Fruit fly (Drosophila melanogaster): ENCODE measurements around the gene atms.

Gene atms

DNA sequence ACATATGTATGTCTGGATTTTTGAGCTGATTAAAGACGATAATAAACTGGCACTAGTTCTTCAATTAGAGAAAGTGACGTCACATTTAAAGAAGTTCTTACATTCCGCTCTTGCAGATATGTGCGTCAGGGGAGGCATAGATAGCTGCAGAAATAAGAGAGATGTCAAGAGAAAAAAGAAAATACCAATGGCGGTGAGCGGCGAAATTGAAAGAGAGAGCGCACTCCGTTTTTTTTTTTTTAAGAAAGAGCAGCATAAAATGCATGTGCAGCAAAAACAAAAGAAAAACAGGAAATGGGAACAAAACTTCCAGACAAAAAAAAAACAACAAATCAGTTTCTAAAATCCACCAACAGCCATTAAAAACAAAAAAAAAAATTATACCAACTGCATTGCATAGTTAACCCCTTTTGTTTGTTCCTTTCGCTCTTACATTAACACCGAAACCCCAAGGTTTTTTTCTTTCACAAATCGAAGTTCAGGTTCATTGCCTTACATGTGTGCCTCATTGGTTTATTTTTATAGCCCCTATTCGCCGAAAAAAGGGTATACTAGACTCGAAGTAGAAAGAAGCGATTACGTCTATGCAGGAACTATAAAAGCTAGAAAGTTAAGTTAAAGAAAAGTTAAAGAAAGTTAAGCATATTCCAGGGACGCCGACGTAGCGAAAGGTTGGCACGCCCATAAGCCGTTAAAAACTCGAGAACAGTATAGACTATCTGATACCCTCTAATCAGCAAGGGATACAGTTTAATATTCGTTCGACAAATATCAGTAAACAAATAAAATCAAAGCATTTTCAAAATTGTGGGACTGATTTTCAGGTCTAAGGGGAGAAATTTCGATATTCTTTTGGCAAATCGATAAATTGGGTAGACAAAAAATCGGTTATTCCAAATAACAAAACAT is 9.0 kb upstream of the atms start:
- peak in 1 of 2 experiments; percentile 93 for TF ChIP-seq bsh (GFP tag; optimal IDR thresholded peaks at IDR 0.05)
- TF ChIP-seq lmd (GFP tag; IDR thresholded peaks at IDR 0.05), result no peak
- TF ChIP-seq CG8765 (GFP tag; IDR thresholded peaks at IDR 0.05), result no peak
- TF ChIP-seq inv (GFP tag; IDR thresholded peaks at IDR 0.05; ENCODE audit: partially characterized antibody), result peak; percentile 16; the same call in 1 of the 2 replicates
- no peak for TF ChIP-seq CG30020 (tag; optimal IDR thresholded peaks at IDR 0.05)
- TF ChIP-seq Dip3 (GFP tag; optimal IDR thresholded peaks at IDR 0.05), result no peak
- peak; percentile 92 for TF ChIP-seq nom (GFP tag; optimal IDR thresholded peaks at IDR 0.05)
- no peak for TF ChIP-seq row (GFP tag; IDR thresholded peaks at IDR 0.05)
- no peak for TF ChIP-seq CG13424 (tag; optimal IDR thresholded peaks at IDR 0.05)
- TF ChIP-seq CG10431 (GFP tag; optimal IDR thresholded peaks at IDR 0.05), result no peak
- TF ChIP-seq bbx (GFP tag; IDR thresholded peaks at IDR 0.05; ENCODE audit: partially characterized antibody), result peak; percentile 69
- TF ChIP-seq CG1792 (GFP tag; optimal IDR thresholded peaks at IDR 0.05), result no peak
- no peak for TF ChIP-seq CG30403 (GFP tag; optimal IDR thresholded peaks at IDR 0.05)
- no peak for TF ChIP-seq Lhr (GFP tag; optimal IDR thresholded peaks at IDR 0.05)
- TF ChIP-seq CG13287 (GFP tag; IDR thresholded peaks at IDR 0.05; ENCODE audit: partially characterized antibody), result peak; percentile 15; the same call in 1 of the 2 replicates
- no peak for TF ChIP-seq CG17328 (GFP tag; IDR thresholded peaks at IDR 0.05)
- no peak for TF ChIP-seq zen (tag; optimal IDR thresholded peaks at IDR 0.05)
- TF ChIP-seq vnd (GFP tag; IDR thresholded peaks at IDR 0.05; ENCODE audit: partially characterized antibody), result peak; percentile 67; the same call in 2 of the 3 replicates
- no peak for TF ChIP-seq gro (GFP tag; optimal IDR thresholded peaks at IDR 0.05)
- TF ChIP-seq tio (GFP tag; optimal IDR thresholded peaks at IDR 0.05), result no peak
- TF ChIP-seq HHEX (GFP tag; optimal IDR thresholded peaks at IDR 0.05), result no peak
- TF ChIP-seq stwl (tag; optimal IDR thresholded peaks at IDR 0.05), result peak; percentile 26
- TF ChIP-seq D19A (tag; optimal IDR thresholded peaks at IDR 0.05), result peak; percentile 72
- peak; percentile 17; the same call in 1 of the 2 replicates for TF ChIP-seq CG32772 (GFP tag; IDR thresholded peaks at IDR 0.05)
- TF ChIP-seq CG2875 (GFP tag; optimal IDR thresholded peaks at IDR 0.05), result no peak
- no peak for TF ChIP-seq odd (GFP tag; optimal IDR thresholded peaks at IDR 0.05)
- TF ChIP-seq D19B (GFP tag; optimal IDR thresholded peaks at IDR 0.05), result peak; percentile 67
- TF ChIP-seq CG6791 (GFP tag; IDR thresholded peaks at IDR 0.05; ENCODE audit: partially characterized antibody), result peak; percentile 82
- peak; percentile 70 for TF ChIP-seq sd (tag; optimal IDR thresholded peaks at IDR 0.05)
- TF ChIP-seq Eip74EF (GFP tag; optimal IDR thresholded peaks at IDR 0.05), result no peak
- peak; percentile 77 to 83 for TF ChIP-seq Trl (optimal IDR thresholded peaks at IDR 0.05)
- TF ChIP-seq Trl (GFP tag; optimal IDR thresholded peaks at IDR 0.05), result no peak
- TF ChIP-seq CG13123 (GFP tag; optimal IDR thresholded peaks at IDR 0.05), result no peak
- no peak for TF ChIP-seq gfzf (GFP tag; optimal IDR thresholded peaks at IDR 0.05)
- peak; percentile 56 for TF ChIP-seq Scr (GFP tag; IDR thresholded peaks at IDR 0.05; ENCODE audit: partially characterized antibody)
- no peak for TF ChIP-seq CG9609 (GFP tag; optimal IDR thresholded peaks at IDR 0.05)
- TF ChIP-seq repo (GFP tag; optimal IDR thresholded peaks at IDR 0.05), result no peak
- TF ChIP-seq NC2α (GFP tag; optimal IDR thresholded peaks at IDR 0.05), result no peak
- peak; percentile 94 for TF ChIP-seq sqz (GFP tag; optimal IDR thresholded peaks at IDR 0.05)
- TF ChIP-seq CG10274 (GFP tag; optimal IDR thresholded peaks at IDR 0.05), result no peak
- TF ChIP-seq salm (tag; optimal IDR thresholded peaks at IDR 0.05), result no peak
- TF ChIP-seq az2 (GFP tag; optimal IDR thresholded peaks at IDR 0.05), result no peak
- TF ChIP-seq eve (GFP tag; optimal IDR thresholded peaks at IDR 0.05), result peak in 1 of 2 experiments; percentile 5
- TF ChIP-seq CG2712 (tag; optimal IDR thresholded peaks at IDR 0.05), result no peak
- no peak for TF ChIP-seq toy (GFP tag; IDR thresholded peaks at IDR 0.05)
- peak; percentile 83 for TF ChIP-seq nerfin-2 (GFP tag; IDR thresholded peaks at IDR 0.05; ENCODE audit: partially characterized antibody)
- no peak for TF ChIP-seq da (GFP tag; optimal IDR thresholded peaks at IDR 0.05)
- TF ChIP-seq abd-A (tag; optimal IDR thresholded peaks at IDR 0.05), result no peak
